Worm (Caenorhabditis elegans) whole organism, young adult: ENCODE results near the gene F13B12.4.

Experiments
- F10E7.11 ChIP-seq: sonication (generic microtip); optimal IDR thresholded peaks from 2 replicates; lab custom pipeline; 2017; ENCODE audit warnings: mild to moderate bottlenecking, missing genetic modification characterization, moderate library complexity, missing compliant biosample characterization
- F22D6.2 ChIP-seq: sonication (generic microtip); optimal IDR thresholded peaks from 2 replicates; lab custom pipeline; 2016; ENCODE audit warnings: mild to moderate bottlenecking, missing genetic modification characterization, missing compliant biosample characterization
- F33H1.4 ChIP-seq: fragments of 200-800 bp; sonication (Bioruptor generic); IDR thresholded peaks from 2 replicates; pipeline ENCODE4 v1.3.6; 2022; ENCODE audit warnings: missing genetic modification reagents, missing genetic modification characterization, missing compliant biosample characterization
- F49E8.2 ChIP-seq: sonication (generic microtip); optimal IDR thresholded peaks from 3 replicates; lab custom pipeline; 2017; ENCODE audit warnings: missing genetic modification characterization, mild to moderate bottlenecking, missing compliant biosample characterization, antibody characterized with exemption, moderate library complexity; ENCODE audit not compliant: insufficient read depth
- ZK185.1 ChIP-seq: sonication (generic microtip); optimal IDR thresholded peaks from 2 replicates; lab custom pipeline; 2016; ENCODE audit warnings: mild to moderate bottlenecking, missing genetic modification characterization, missing compliant biosample characterization; ENCODE audit not compliant: poor library complexity, severe bottlenecking
- attf-3 ChIP-seq: fragments of 200-800 bp; sonication (Bioruptor generic); conservative IDR thresholded peaks from 2 replicates; pipeline ENCODE4 v1.3.6; 2022; ENCODE audit warnings: missing genetic modification reagents, missing genetic modification characterization, missing compliant biosample characterization
- ceh-79 ChIP-seq: sonication (generic microtip); optimal IDR thresholded peaks from 2 replicates; lab custom pipeline; 2017; ENCODE audit warnings: mild to moderate bottlenecking, missing genetic modification characterization, missing compliant biosample characterization
- chd-7 ChIP-seq: sonication (generic microtip); optimal IDR thresholded peaks from 2 replicates; lab custom pipeline; 2016; ENCODE audit warnings: mild to moderate bottlenecking, missing genetic modification characterization, moderate library complexity, missing compliant biosample characterization
- gei-17 ChIP-seq: fragments of 200-800 bp; sonication (Bioruptor generic); optimal IDR thresholded peaks from 2 replicates; lab custom pipeline; 2018; ENCODE audit warnings: mild to moderate bottlenecking, missing genetic modification characterization, missing compliant biosample characterization
- hmg-20 ChIP-seq: fragments of 200-800 bp; sonication (Bioruptor generic); IDR thresholded peaks from 2 replicates; pipeline ENCODE4 v1.3.6; 2022; ENCODE audit warnings: missing genetic modification reagents, missing genetic modification characterization, missing compliant biosample characterization
- pha-4 ChIP-seq: fragments of 150-350 bp; sonication (generic microtip); optimal IDR thresholded peaks from 2 replicates; lab custom pipeline; 2014; ENCODE audit warnings: missing biosample characterization, missing genetic modification reagents, missing genetic modification characterization
- snpc-4 ChIP-seq, 5 experiments: fragments of 150-350 bp in 1 of 5; sonication (generic microtip) in 4 of 5; optimal IDR thresholded peaks; 2 replicates each; lab custom pipeline; 2014 to 2018; ENCODE audit warnings: missing genetic modification characterization in 5 of 5, missing biosample characterization in 3 of 5, antibody characterized with exemption in 2 of 5, mild to moderate bottlenecking in 2 of 5, missing compliant biosample characterization in 2 of 5, missing genotype in 2 of 5, moderate library complexity in 2 of 5, missing genetic modification reagents in 1 of 5
- tlf-1 ChIP-seq: fragments of 200-800 bp; sonication (Bioruptor generic); optimal IDR thresholded peaks from 2 replicates; lab custom pipeline; 2018; ENCODE audit warnings: mild to moderate bottlenecking, missing genetic modification characterization, missing compliant biosample characterization
- ztf-25 ChIP-seq: fragments of 200-800 bp; sonication (Bioruptor generic); IDR thresholded peaks from 2 replicates; pipeline ENCODE4 v1.3.6; 2022; ENCODE audit warnings: missing genetic modification reagents, missing genetic modification characterization, missing compliant biosample characterization

DNA sequence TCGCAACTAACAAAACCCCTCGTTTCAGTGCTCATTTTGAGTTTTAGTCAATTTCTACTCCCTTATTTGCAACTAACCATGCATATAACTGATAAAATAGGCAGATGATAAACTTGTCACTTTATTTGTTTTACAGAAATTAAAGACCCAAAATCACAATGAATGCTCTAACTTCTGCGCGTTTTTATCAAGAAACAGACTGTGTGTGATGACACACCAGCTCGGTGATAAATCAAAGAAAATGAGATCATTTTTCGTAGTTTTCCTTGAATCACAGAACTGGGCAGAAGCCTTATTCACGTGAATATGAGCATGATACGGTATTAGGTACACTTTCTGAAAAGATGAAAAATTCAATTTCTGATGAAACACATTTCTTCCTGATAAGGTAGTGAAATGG, 13.4 kb upstream of the F13B12.4 start:
- TF ChIP-seq F49E8.2 (tag; lab: Kevin White, UChicago): no peak
- TF ChIP-seq gei-17 (GFP tag; lab: Kevin White, UChicago): no peak
- no peak for TF ChIP-seq F22D6.2 (tag; lab: Kevin White, UChicago)
- peak; percentile 19 for TF ChIP-seq tlf-1
- TF ChIP-seq ceh-79 (tag; lab: Kevin White, UChicago): no peak
- TF ChIP-seq snpc-4 (GFP tag; optimal IDR thresholded peaks at IDR 0.05; lab: Kevin White, UChicago): no peak
- TF ChIP-seq snpc-4 (tag; optimal IDR thresholded peaks at IDR 0.05; lab: Kevin White, UChicago): no peak
- TF ChIP-seq chd-7 (tag; lab: Kevin White, UChicago): peak; percentile 4
- no peak for TF ChIP-seq ZK185.1 (tag; lab: Kevin White, UChicago)
- no peak for TF ChIP-seq hmg-20 (GFP tag; lab: Robert Waterston, UW)
- TF ChIP-seq F10E7.11 (tag; lab: Kevin White, UChicago): no peak
- TF ChIP-seq pha-4 (tag; lab: Kevin White, UChicago): no peak
- TF ChIP-seq ztf-25 (GFP tag; lab: Robert Waterston, UW): no peak
- TF ChIP-seq attf-3: no peak
- no peak for TF ChIP-seq F33H1.4 (GFP tag; lab: Robert Waterston, UW)
